Worm (Caenorhabditis elegans) whole organism, L3 larva: ENCODE results near the gene ftt-2.
A peak's percentile ranks its signal among the peaks of the same experiment; 100 is the strongest.

Experiments used
- R02D3.7 ChIP-seq: fragments of 150-350 bp; optimal IDR thresholded peaks from 2 replicates; lab custom pipeline; 2014; ENCODE audit warnings: missing biosample characterization, missing genetic modification characterization
- ZK546.5 ChIP-seq: sonication (generic microtip); optimal IDR thresholded peaks from 2 replicates; lab custom pipeline; 2017; ENCODE audit warnings: missing biosample characterization, missing genetic modification characterization
- aly-2 ChIP-seq: fragments of 150-350 bp; optimal IDR thresholded peaks from 2 replicates; lab custom pipeline; 2014; ENCODE audit warnings: missing biosample characterization, missing genetic modification characterization
- ama-1 ChIP-seq: fragments of 150-350 bp; optimal IDR thresholded peaks from 2 replicates; lab custom pipeline; 2018
- ceh-28 ChIP-seq: fragments of 150-350 bp; optimal IDR thresholded peaks from 2 replicates; lab custom pipeline; 2014; ENCODE audit warnings: missing biosample characterization, missing genetic modification reagents, missing genetic modification characterization
- ceh-82 ChIP-seq: fragments of 150-350 bp; optimal IDR thresholded peaks from 2 replicates; lab custom pipeline; 2014; ENCODE audit warnings: missing biosample characterization, missing genetic modification characterization
- ceh-9 ChIP-seq: sonication (generic microtip); optimal IDR thresholded peaks from 2 replicates; lab custom pipeline; 2018; ENCODE audit warnings: missing biosample characterization, missing genetic modification characterization
- daf-12 ChIP-seq: fragments of 150-350 bp; optimal IDR thresholded peaks from 2 replicates; lab custom pipeline; 2014; ENCODE audit warnings: missing biosample characterization, missing genetic modification reagents, missing genetic modification characterization
- egl-5 ChIP-seq: fragments of 150-350 bp; optimal IDR thresholded peaks from 2 replicates; lab custom pipeline; 2017; ENCODE audit warnings: missing biosample characterization, missing genetic modification reagents, missing genetic modification characterization, inconsistent platforms
- elt-1 ChIP-seq: fragments of 150-350 bp; optimal IDR thresholded peaks from 2 replicates; lab custom pipeline; 2014; ENCODE audit warnings: missing biosample characterization, missing genetic modification characterization
- elt-2 ChIP-seq: sonication (generic microtip); optimal IDR thresholded peaks from 2 replicates; lab custom pipeline; 2016; ENCODE audit warnings: missing genetic modification reagents, mild to moderate bottlenecking, missing genetic modification characterization, missing compliant biosample characterization
- fkh-10 ChIP-seq: sonication (generic microtip); optimal IDR thresholded peaks from 2 replicates; lab custom pipeline; 2017; ENCODE audit warnings: missing biosample characterization, missing genetic modification reagents, missing genetic modification characterization
- fkh-2 ChIP-seq: fragments of 150-350 bp; optimal IDR thresholded peaks from 2 replicates; lab custom pipeline; 2014; ENCODE audit warnings: missing biosample characterization, missing genetic modification reagents, missing genetic modification characterization
- hmg-11 ChIP-seq: sonication (generic microtip); optimal IDR thresholded peaks from 2 replicates; lab custom pipeline; 2016; ENCODE audit warnings: missing genetic modification characterization, missing compliant biosample characterization
- lin-15B ChIP-seq: fragments of 150-350 bp; optimal IDR thresholded peaks from 2 replicates; lab custom pipeline; 2014; ENCODE audit warnings: missing biosample characterization, missing genetic modification characterization
- lin-39 ChIP-seq: fragments of 150-350 bp; optimal IDR thresholded peaks from 2 replicates; lab custom pipeline; 2018; ENCODE audit warnings: missing biosample characterization, missing genetic modification reagents, missing genetic modification characterization
- lsy-12 ChIP-seq: sonication (generic microtip); optimal IDR thresholded peaks from 2 replicates; lab custom pipeline; 2016; ENCODE audit warnings: mild to moderate bottlenecking, missing genetic modification characterization, missing compliant biosample characterization
- mdl-1 ChIP-seq: fragments of 150-350 bp; optimal IDR thresholded peaks from 2 replicates; lab custom pipeline; 2014; ENCODE audit warnings: missing biosample characterization, missing genetic modification characterization
- mml-1 ChIP-seq: fragments of 150-350 bp; sonication (generic microtip); optimal IDR thresholded peaks from 3 replicates; lab custom pipeline; 2014; ENCODE audit warnings: missing biosample characterization, missing genetic modification characterization
- nfya-1 ChIP-seq: sonication (generic microtip); optimal IDR thresholded peaks from 2 replicates; lab custom pipeline; 2017; ENCODE audit warnings: missing genetic modification characterization, mild to moderate bottlenecking, missing compliant biosample characterization, antibody characterized with exemption, moderate library complexity; ENCODE audit not compliant: insufficient read depth
- nhr-11 ChIP-seq: fragments of 150-350 bp; optimal IDR thresholded peaks from 2 replicates; lab custom pipeline; 2014; ENCODE audit warnings: missing biosample characterization, missing genetic modification characterization
- nhr-12 ChIP-seq: fragments of 150-350 bp; optimal IDR thresholded peaks from 2 replicates; lab custom pipeline; 2014; ENCODE audit warnings: missing biosample characterization, missing genetic modification characterization
- nhr-23 ChIP-seq: fragments of 150-350 bp; optimal IDR thresholded peaks from 2 replicates; lab custom pipeline; 2014; ENCODE audit warnings: missing biosample characterization, missing genetic modification reagents, missing genetic modification characterization
- nhr-237 ChIP-seq: fragments of 150-350 bp; optimal IDR thresholded peaks from 2 replicates; lab custom pipeline; 2014; ENCODE audit warnings: missing biosample characterization, missing genetic modification characterization
- nhr-25 ChIP-seq: sonication (generic microtip); optimal IDR thresholded peaks from 2 replicates; lab custom pipeline; 2017; ENCODE audit warnings: missing biosample characterization, missing genetic modification characterization
- nhr-43 ChIP-seq: sonication (generic microtip); optimal IDR thresholded peaks from 2 replicates; lab custom pipeline; 2016; ENCODE audit warnings: mild to moderate bottlenecking, missing genetic modification characterization, missing compliant biosample characterization; ENCODE audit not compliant: poor library complexity, severe bottlenecking
- nhr-67 ChIP-seq: fragments of 150-350 bp; optimal IDR thresholded peaks from 2 replicates; lab custom pipeline; 2014; ENCODE audit warnings: missing biosample characterization, missing genetic modification characterization
- nhr-76 ChIP-seq: fragments of 150-350 bp; sonication (generic microtip); optimal IDR thresholded peaks from 5 replicates; lab custom pipeline; 2014; ENCODE audit warnings: missing biosample characterization, missing genetic modification characterization
- nhr-77 ChIP-seq: fragments of 150-350 bp; optimal IDR thresholded peaks from 2 replicates; lab custom pipeline; 2014; ENCODE audit warnings: missing biosample characterization, missing genetic modification characterization
- pha-4 ChIP-seq: fragments of 150-350 bp; optimal IDR thresholded peaks from 2 replicates; lab custom pipeline; 2014; ENCODE audit warnings: missing biosample characterization, missing genetic modification reagents, missing genetic modification characterization
- sea-2 ChIP-seq: fragments of 150-350 bp; sonication (generic microtip); optimal IDR thresholded peaks from 4 replicates; lab custom pipeline; 2014; ENCODE audit warnings: missing biosample characterization, missing genetic modification reagents, missing genetic modification characterization
- skn-1 ChIP-seq: fragments of 150-350 bp; optimal IDR thresholded peaks from 2 replicates; lab custom pipeline; 2014; ENCODE audit warnings: missing biosample characterization, missing genetic modification characterization
- snpc-4 ChIP-seq: fragments of 150-350 bp; optimal IDR thresholded peaks from 2 replicates; lab custom pipeline; 2014; ENCODE audit warnings: missing biosample characterization, missing genetic modification characterization
- unc-62 ChIP-seq: fragments of 150-350 bp; sonication (generic microtip); optimal IDR thresholded peaks from 4 replicates; lab custom pipeline; 2014; ENCODE audit warnings: missing biosample characterization, missing genetic modification reagents, missing genetic modification characterization
- zag-1 ChIP-seq: fragments of 150-350 bp; optimal IDR thresholded peaks from 2 replicates; lab custom pipeline; 2014; ENCODE audit warnings: missing biosample characterization, missing genetic modification characterization
- ztf-11 ChIP-seq: fragments of 150-350 bp; optimal IDR thresholded peaks from 2 replicates; lab custom pipeline; 2014; ENCODE audit warnings: missing biosample characterization, missing genetic modification characterization
- ztf-4 ChIP-seq: fragments of 150-350 bp; optimal IDR thresholded peaks from 2 replicates; lab custom pipeline; 2014; ENCODE audit warnings: missing biosample characterization, missing genetic modification characterization

Gene ftt-2

DNA sequence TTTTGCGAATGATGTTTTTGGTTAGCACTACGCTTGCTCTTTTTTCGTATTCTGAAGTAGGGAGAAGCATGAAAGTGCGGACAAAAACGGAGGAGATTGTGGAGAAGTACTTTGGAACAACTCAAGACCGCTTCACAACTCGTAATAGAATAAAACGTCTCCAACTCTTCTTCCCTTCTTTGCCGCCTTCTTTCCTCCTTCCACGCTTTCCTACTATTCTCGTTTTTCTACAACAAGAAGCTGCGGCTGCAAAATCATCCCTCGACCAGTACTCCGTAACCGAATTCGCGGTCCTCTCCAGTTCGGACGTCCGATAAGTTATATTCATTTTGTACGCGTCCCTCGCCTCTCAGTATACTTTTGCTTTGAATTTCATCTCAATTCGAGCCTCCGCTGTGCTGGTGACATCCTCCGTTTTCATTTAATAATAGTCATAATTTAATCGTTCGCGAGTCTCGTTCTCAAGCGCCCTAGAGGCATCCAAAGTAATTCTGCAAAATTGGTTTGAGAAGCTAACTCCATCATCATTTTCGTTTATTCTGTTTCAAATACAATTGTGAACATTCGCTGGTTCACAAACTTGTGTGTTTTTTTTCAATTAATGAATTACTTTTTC lies 35.4 kb downstream of the ftt-2 start:
- TF ChIP-seq lsy-12 (tag; lab: Kevin White, UChicago) (no peak), fkh-10 (GFP tag; lab: Kevin White, UChicago) (peak; percentile 71)

DNA sequence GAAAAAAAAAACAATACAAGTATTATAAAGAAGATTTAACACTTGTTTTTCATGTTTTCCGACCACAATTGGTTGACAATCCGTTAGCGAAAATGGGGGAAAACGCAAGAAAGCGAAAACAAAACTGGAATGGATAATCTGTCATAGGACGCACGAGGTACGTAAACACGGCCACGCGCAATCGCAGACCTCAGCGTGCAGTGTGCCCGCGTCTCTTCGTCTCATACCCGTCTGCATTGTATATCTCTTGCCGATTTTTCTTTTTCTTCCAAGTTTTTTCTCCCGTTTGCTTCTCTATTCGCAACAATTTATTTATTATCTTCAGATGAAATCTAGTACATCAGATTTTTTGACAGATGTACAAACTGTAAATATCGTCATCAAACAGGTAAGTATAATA lies 41.6 kb downstream of the ftt-2 start, which contains the start of gene trpp-9:
TSS of gene trpp-9 (plus strand) at position 261 of the 400 bp plus-strand sequence.
- TF ChIP-seq nhr-12 (tag; lab: Kevin White, UChicago), result no peak
- TF ChIP-seq elt-1 (tag; lab: Kevin White, UChicago), result peak; percentile 74
- peak; percentile 66 for TF ChIP-seq nhr-25
- peak; percentile 59 for TF ChIP-seq nhr-23 (tag; lab: Kevin White, UChicago)
- peak; percentile 13 for TF ChIP-seq elt-2 (tag; lab: Kevin White, UChicago)
- TF ChIP-seq fkh-2 (tag; lab: Kevin White, UChicago), result no peak
- TF ChIP-seq lin-39, result peak; percentile 79
- TF ChIP-seq ztf-4, result no peak
- TF ChIP-seq skn-1 (tag; lab: Kevin White, UChicago), result no peak
- TF ChIP-seq nhr-11, result no peak
- TF ChIP-seq mml-1, result no peak
- no peak for TF ChIP-seq lsy-12 (tag; lab: Kevin White, UChicago)
- TF ChIP-seq daf-12, result no peak
- TF ChIP-seq aly-2 (tag; lab: Kevin White, UChicago), result no peak
- peak; percentile 52 for TF ChIP-seq snpc-4 (tag; lab: Kevin White, UChicago)
- TF ChIP-seq hmg-11 (tag; lab: Kevin White, UChicago), result peak; percentile 82
- TF ChIP-seq nhr-43 (tag; lab: Kevin White, UChicago), result peak; percentile 42
- peak; percentile 14 for TF ChIP-seq mdl-1 (tag; lab: Kevin White, UChicago)
- TF ChIP-seq zag-1 (tag; lab: Kevin White, UChicago), result no peak
- peak; percentile 58 for TF ChIP-seq nfya-1 (tag; lab: Kevin White, UChicago)
- TF ChIP-seq R02D3.7 (tag; lab: Kevin White, UChicago), result no peak
- peak; percentile 76 for TF ChIP-seq egl-5 (tag; lab: Kevin White, UChicago)

DNA sequence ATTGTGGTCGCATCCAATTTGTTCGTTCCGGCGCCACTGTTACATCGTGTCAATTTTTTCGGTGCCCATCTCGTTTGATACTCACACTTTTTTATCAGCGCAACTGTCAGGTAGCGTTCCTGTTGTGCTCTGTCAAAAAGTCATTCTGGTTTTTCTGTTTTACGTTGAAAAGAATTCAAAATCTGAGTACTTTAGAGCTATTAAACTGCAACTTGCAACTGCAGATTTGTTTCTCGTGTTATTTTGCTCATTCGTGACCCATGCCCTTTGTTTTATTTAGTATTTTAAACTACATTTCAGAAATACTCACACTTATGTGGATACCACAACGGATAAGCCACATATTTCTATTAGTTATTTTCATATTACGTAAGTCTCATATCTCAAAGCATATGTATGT lies 44.6 kb downstream of the ftt-2 start, which contains the start of gene lev-8:
TSS of gene lev-8 (plus strand) at position 301 of the 400 bp plus-strand sequence.
- no peak for TF ChIP-seq ceh-9
- no peak for TF ChIP-seq unc-62
- TF ChIP-seq elt-1 (tag; lab: Kevin White, UChicago), result no peak
- TF ChIP-seq nhr-67 (tag; lab: Kevin White, UChicago), result no peak
- TF ChIP-seq ztf-11 (tag; lab: Kevin White, UChicago), result no peak
- TF ChIP-seq ceh-82 (tag; lab: Kevin White, UChicago), result no peak
- TF ChIP-seq daf-12, result no peak
- TF ChIP-seq aly-2 (tag; lab: Kevin White, UChicago), result no peak
- no peak for TF ChIP-seq ama-1
- no peak for TF ChIP-seq pha-4 (tag; lab: Kevin White, UChicago)
- no peak for TF ChIP-seq nhr-237
- no peak for TF ChIP-seq sea-2 (GFP tag; lab: Kevin White, UChicago)
- no peak for TF ChIP-seq nhr-11
- TF ChIP-seq ZK546.5 (tag; lab: Kevin White, UChicago), result no peak

DNA sequence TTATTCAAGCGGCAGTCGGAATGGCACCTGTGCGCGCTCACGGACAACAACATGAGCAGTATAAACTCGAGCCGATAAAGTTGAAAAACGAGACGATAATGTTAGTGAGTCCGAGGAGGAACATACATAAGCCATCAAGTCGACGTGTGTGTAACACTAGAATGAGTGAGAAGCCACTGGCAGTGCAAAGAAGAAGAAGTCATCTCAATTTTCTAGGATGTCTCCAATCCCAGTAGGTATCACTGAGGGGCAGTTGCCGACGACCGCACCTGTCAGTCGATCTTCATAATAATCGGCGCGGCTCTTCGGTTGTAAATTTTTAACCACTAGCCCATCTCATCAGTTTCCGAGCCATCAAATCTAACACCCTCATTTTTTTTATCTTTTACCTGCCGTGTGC lies 45.1 kb downstream of the ftt-2 start:
- TF ChIP-seq ceh-28 (no peak), zag-1 (tag; lab: Kevin White, UChicago) (no peak), nhr-76 (tag; lab: Kevin White, UChicago) (no peak), lin-15B (tag; lab: Kevin White, UChicago) (no peak), nhr-77 (no peak), mml-1 (no peak), ama-1 (peak; percentile 31), R02D3.7 (tag; lab: Kevin White, UChicago) (no peak)
- TF ChIP-seq, all 47 proteins: peak for 1
